Fruit fly (Drosophila melanogaster) whole organism, embryonic: ENCODE measurements around the gene RabX6.
A peak's percentile ranks its signal among the peaks of the same experiment; 100 is the strongest.

Experiments used
- CG10147 ChIP-seq: fragments of 200-800 bp; sonication (Bioruptor generic); optimal IDR thresholded peaks from 2 replicates; lab custom pipeline; 2019; ENCODE audit warnings: missing biosample characterization, mild to moderate bottlenecking, missing genetic modification characterization, moderate library complexity
- CG11456 ChIP-seq: fragments of 200-800 bp; sonication (Bioruptor generic); IDR thresholded peaks from 3 replicates; pipeline ENCODE4 v1.3.6; 2022; ENCODE audit warnings: missing biosample characterization, missing genetic modification characterization
- CG11504 ChIP-seq: fragments of 200-800 bp; sonication (Bioruptor generic); optimal IDR thresholded peaks from 3 replicates; lab custom pipeline; 2019; ENCODE audit warnings: missing biosample characterization, mild to moderate bottlenecking, missing genetic modification characterization, moderate library complexity
- CG12155 ChIP-seq: fragments of 200-800 bp; sonication (Bioruptor generic); optimal IDR thresholded peaks from 3 replicates; lab custom pipeline; 2016; ENCODE audit warnings: missing biosample characterization, missing genetic modification characterization
- CG12299 ChIP-seq: fragments of 200-800 bp; sonication (Bioruptor generic); optimal IDR thresholded peaks from 2 replicates; lab custom pipeline; 2018; ENCODE audit warnings: missing biosample characterization, mild to moderate bottlenecking, missing genetic modification characterization
- CG18599 ChIP-seq: fragments of 200-800 bp; sonication (Bioruptor generic); optimal IDR thresholded peaks from 3 replicates; lab custom pipeline; 2017; ENCODE audit warnings: missing biosample characterization, missing genetic modification characterization, mild to moderate bottlenecking, moderate library complexity, missing genetic modification reagents
- CG2202 ChIP-seq: fragments of 200-800 bp; sonication (Bioruptor generic); optimal IDR thresholded peaks from 2 replicates; lab custom pipeline; 2018; ENCODE audit warnings: missing biosample characterization, mild to moderate bottlenecking, missing genetic modification characterization
- CG31441 ChIP-seq: fragments of 200-800 bp; sonication (Bioruptor generic); IDR thresholded peaks from 2 replicates; pipeline ENCODE4 v1.3.6; 2022; ENCODE audit warnings: missing biosample characterization, missing genetic modification characterization
- CG4617 ChIP-seq: fragments of 200-800 bp; sonication (Bioruptor generic); optimal IDR thresholded peaks from 3 replicates; lab custom pipeline; 2016; ENCODE audit warnings: missing biosample characterization, missing genetic modification characterization, borderline replicate concordance
- CG4854 ChIP-seq: fragments of 200-800 bp; sonication (Bioruptor generic); optimal IDR thresholded peaks from 2 replicates; lab custom pipeline; 2016; ENCODE audit warnings: missing biosample characterization, missing genetic modification characterization, inconsistent platforms
- CG5245 ChIP-seq: fragments of 200-800 bp; sonication (Bioruptor generic); optimal IDR thresholded peaks from 3 replicates; lab custom pipeline; 2016; ENCODE audit warnings: missing biosample characterization, missing genetic modification characterization
- CG5953 ChIP-seq: fragments of 200-800 bp; sonication (Bioruptor generic); IDR thresholded peaks from 2 replicates; pipeline ENCODE4 v1.3.6; 2022; ENCODE audit warnings: missing biosample characterization, missing genetic modification characterization
- CG6689 ChIP-seq: fragments of 200-800 bp; sonication (Bioruptor generic); IDR thresholded peaks from 2 replicates; pipeline ENCODE4 v1.3.6; 2022; ENCODE audit warnings: missing biosample characterization, missing genetic modification characterization
- CG6791 ChIP-seq: fragments of 200-800 bp; sonication (Bioruptor generic); IDR thresholded peaks from 3 replicates; pipeline ENCODE4 v1.3.6; 2022; ENCODE audit warnings: missing biosample characterization, missing genetic modification characterization; ENCODE audit not compliant: partially characterized antibody
- CG7839 ChIP-seq: fragments of 200-800 bp; sonication (Bioruptor generic); optimal IDR thresholded peaks from 3 replicates; lab custom pipeline; 2018; ENCODE audit warnings: missing biosample characterization, mild to moderate bottlenecking, missing genetic modification characterization, moderate library complexity
- CG8089 ChIP-seq: fragments of 200-800 bp; sonication (Bioruptor generic); optimal IDR thresholded peaks from 3 replicates; lab custom pipeline; 2016; ENCODE audit warnings: missing biosample characterization, missing genetic modification characterization
- CG8478 ChIP-seq: fragments of >200 bp; optimal IDR thresholded peaks from 2 replicates; lab custom pipeline; 2018
- Deaf1 ChIP-seq: fragments of 200-800 bp; optimal IDR thresholded peaks from 3 replicates; lab custom pipeline; 2019; ENCODE audit warnings: missing biosample characterization, mild to moderate bottlenecking, missing genetic modification characterization, moderate library complexity
- Dip3 ChIP-seq: fragments of 200-800 bp; sonication (Bioruptor generic); optimal IDR thresholded peaks from 3 replicates; lab custom pipeline; 2016; ENCODE audit warnings: missing biosample characterization, missing genetic modification characterization
- Dll ChIP-seq: fragments of 200-800 bp; sonication (Bioruptor generic); IDR thresholded peaks from 4 replicates; pipeline ENCODE4 v1.3.6; 2022; ENCODE audit warnings: missing biosample characterization, missing genetic modification characterization; ENCODE audit not compliant: partially characterized antibody
- Dp ChIP-seq: fragments of 200-800 bp; sonication (Bioruptor generic); optimal IDR thresholded peaks from 2 replicates; lab custom pipeline; 2018; ENCODE audit warnings: missing biosample characterization, mild to moderate bottlenecking, missing genetic modification characterization, moderate library complexity
- Dref ChIP-seq: fragments of 200-800 bp; sonication (Bioruptor generic); IDR thresholded peaks from 2 replicates; pipeline ENCODE4 v1.3.6; 2022; ENCODE audit warnings: missing biosample characterization, missing genetic modification characterization
- Drgx ChIP-seq: fragments of 200-800 bp; sonication (Bioruptor generic); IDR thresholded peaks from 2 replicates; pipeline ENCODE4 v1.3.6; 2022; ENCODE audit warnings: missing biosample characterization, missing genetic modification characterization
- MBD-R2 ChIP-seq: fragments of 200-800 bp; sonication (Bioruptor generic); IDR thresholded peaks from 2 replicates; pipeline ENCODE4 v1.3.6; 2022; ENCODE audit warnings: missing biosample characterization, missing genetic modification characterization
- Nf-YA ChIP-seq: fragments of 200-800 bp; sonication (Bioruptor generic); IDR thresholded peaks from 2 replicates; pipeline ENCODE4 v1.3.6; 2022; ENCODE audit warnings: missing biosample characterization, missing genetic modification characterization
- Stat92E ChIP-seq, 3 experiments: fragments of >200 bp in 2 of 3; fragments of 200-800 bp in 1 of 3; sonication (Bioruptor generic) in 1 of 3; optimal IDR thresholded peaks; 2 replicates each; lab custom pipeline; 2017 to 2019; ENCODE audit warnings: missing biosample characterization in 3 of 3, missing genetic modification characterization in 3 of 3, mild to moderate bottlenecking in 1 of 3, moderate library complexity in 1 of 3
- Xrp1 ChIP-seq: fragments of 200-800 bp; sonication (Bioruptor generic); IDR thresholded peaks from 2 replicates; pipeline ENCODE4 v1.3.6; 2022; ENCODE audit warnings: missing biosample characterization, missing genetic modification characterization
- ap ChIP-seq: fragments of 200-800 bp; sonication (Bioruptor generic); IDR thresholded peaks from 2 replicates; pipeline ENCODE4 v1.3.6; 2022; ENCODE audit warnings: missing biosample characterization, missing genetic modification characterization
- ara ChIP-seq: fragments of 200-800 bp; sonication (Bioruptor generic); IDR thresholded peaks from 2 replicates; pipeline ENCODE4 v1.3.6; 2022; ENCODE audit warnings: missing biosample characterization, missing genetic modification characterization
- chm ChIP-seq: fragments of 200-800 bp; sonication (Bioruptor generic); IDR thresholded peaks from 2 replicates; pipeline ENCODE4 v1.3.6; 2022; ENCODE audit warnings: missing biosample characterization, missing genetic modification characterization
- dan ChIP-seq: fragments of 200-800 bp; sonication (Bioruptor generic); IDR thresholded peaks from 2 replicates; pipeline ENCODE4 v1.3.6; 2022; ENCODE audit warnings: missing biosample characterization, missing genetic modification characterization
- danr ChIP-seq: fragments of 200-800 bp; sonication (Bioruptor generic); IDR thresholded peaks from 2 replicates; pipeline ENCODE4 v1.3.6; 2022; ENCODE audit warnings: missing biosample characterization, missing genetic modification characterization
- dysf ChIP-seq: fragments of 200-800 bp; sonication (Bioruptor generic); IDR thresholded peaks from 3 replicates; pipeline ENCODE4 v1.3.6; 2022; ENCODE audit warnings: missing biosample characterization, missing genetic modification characterization
- esg ChIP-seq: fragments of 200-800 bp; sonication (Bioruptor generic); conservative IDR thresholded peaks from 2 replicates; pipeline ENCODE4 v1.3.6; 2022; ENCODE audit warnings: missing biosample characterization, missing genetic modification characterization
- gem ChIP-seq: fragments of 200-800 bp; sonication (Bioruptor generic); optimal IDR thresholded peaks from 2 replicates; lab custom pipeline; 2019; ENCODE audit warnings: missing biosample characterization, mild to moderate bottlenecking, missing genetic modification characterization, moderate library complexity
- her ChIP-seq: fragments of 200-800 bp; sonication (Bioruptor generic); optimal IDR thresholded peaks from 2 replicates; lab custom pipeline; 2016; ENCODE audit warnings: missing biosample characterization, missing genetic modification characterization
- hkb ChIP-seq, 2 experiments: fragments of 200-800 bp in 1 of 2; fragments of >200 bp in 1 of 2; sonication (Bioruptor generic) in 1 of 2; IDR thresholded peaks in 1 of 2; optimal IDR thresholded peaks in 1 of 2; 2 replicates each; pipeline versions ENCODE4 v1.3.6 to Lab custom; 2017 to 2022; ENCODE audit warnings: missing biosample characterization in 1 of 2, missing genetic modification characterization in 1 of 2
- lab ChIP-seq: fragments of 200-800 bp; sonication (Bioruptor generic); optimal IDR thresholded peaks from 3 replicates; lab custom pipeline; 2017; ENCODE audit warnings: missing biosample characterization, missing genetic modification characterization, mild to moderate bottlenecking, moderate library complexity, missing genetic modification reagents
- lbe ChIP-seq: fragments of 200-800 bp; sonication (Bioruptor generic); optimal IDR thresholded peaks from 2 replicates; lab custom pipeline; 2016; ENCODE audit warnings: missing biosample characterization, mild to moderate bottlenecking, missing genetic modification characterization
- luna ChIP-seq: fragments of 200-800 bp; sonication (Bioruptor generic); optimal IDR thresholded peaks from 2 replicates; lab custom pipeline; 2016; ENCODE audit warnings: missing biosample characterization, missing genetic modification characterization
- maf-S ChIP-seq: fragments of 200-800 bp; sonication (Bioruptor generic); optimal IDR thresholded peaks from 2 replicates; lab custom pipeline; 2016; ENCODE audit warnings: missing biosample characterization, missing genetic modification characterization
- mam ChIP-seq: fragments of 200-800 bp; sonication (Bioruptor generic); optimal IDR thresholded peaks from 3 replicates; lab custom pipeline; 2016; ENCODE audit warnings: missing biosample characterization, missing genetic modification characterization
- mirr ChIP-seq: fragments of 200-800 bp; sonication (Bioruptor generic); optimal IDR thresholded peaks from 3 replicates; lab custom pipeline; 2018; ENCODE audit warnings: missing biosample characterization, mild to moderate bottlenecking, missing genetic modification characterization
- onecut ChIP-seq: fragments of 200-800 bp; sonication (Bioruptor generic); IDR thresholded peaks from 2 replicates; pipeline ENCODE4 v1.3.6; 2022; ENCODE audit warnings: missing biosample characterization, missing genetic modification characterization
- org-1 ChIP-seq: fragments of 200-800 bp; sonication (Bioruptor generic); optimal IDR thresholded peaks from 2 replicates; lab custom pipeline; 2017; ENCODE audit warnings: missing biosample characterization, missing genetic modification characterization
- rib ChIP-seq: fragments of 200-800 bp; sonication (Bioruptor generic); IDR thresholded peaks from 2 replicates; pipeline ENCODE4 v1.3.6; 2022; ENCODE audit warnings: missing biosample characterization, missing genetic modification characterization
- tgo ChIP-seq: fragments of 200-800 bp; sonication (Bioruptor generic); IDR thresholded peaks from 3 replicates; pipeline ENCODE4 v1.3.6; 2022; ENCODE audit warnings: missing biosample characterization, missing genetic modification characterization
- tio ChIP-seq: fragments of 200-800 bp; sonication (Bioruptor generic); optimal IDR thresholded peaks from 2 replicates; lab custom pipeline; 2017; ENCODE audit warnings: missing biosample characterization, missing genetic modification characterization, inconsistent platforms
- tll ChIP-seq, 2 experiments: fragments of 200-800 bp in 1 of 2; fragments of >200 bp in 1 of 2; sonication (Bioruptor generic) in 1 of 2; optimal IDR thresholded peaks; 2 replicates each; lab custom pipeline; 2017 to 2019; ENCODE audit warnings: missing biosample characterization in 2 of 2, missing genetic modification characterization in 2 of 2, mild to moderate bottlenecking in 1 of 2, moderate library complexity in 1 of 2
- vvl ChIP-seq: fragments of 200-800 bp; sonication (Bioruptor generic); IDR thresholded peaks from 2 replicates; pipeline ENCODE4 v1.3.6; 2022; ENCODE audit warnings: missing biosample characterization, missing genetic modification characterization
- zen2 ChIP-seq: fragments of 200-800 bp; sonication (Bioruptor generic); IDR thresholded peaks from 3 replicates; pipeline ENCODE4 v1.3.6; 2022; ENCODE audit warnings: missing biosample characterization, missing genetic modification characterization; ENCODE audit not compliant: partially characterized antibody

The RabX6 gene

dm6 chr3L:722386-722785 is 32.1 kb downstream of the RabX6 start (continued):
- peak; percentile 57; the same call in 1 of the 2 replicates for TF ChIP-seq vvl (GFP tag; lab: Robert Waterston, UW)
- no peak for TF ChIP-seq Xrp1 (GFP tag; lab: Robert Waterston, UW)
- no peak for TF ChIP-seq Dref (GFP tag; lab: Robert Waterston, UW)
- no peak for TF ChIP-seq hkb (optimal IDR thresholded peaks at IDR 0.05; lab: Kevin White, UChicago)
- peak; percentile 41; the same call in 1 of the 2 replicates for TF ChIP-seq hkb (GFP tag; IDR thresholded peaks at IDR 0.05; lab: Robert Waterston, UW)
- TF ChIP-seq lbe (GFP tag; lab: Kevin White, UChicago) = no peak
- TF ChIP-seq CG8089 = no peak
- TF ChIP-seq mam (GFP tag; lab: Kevin White, UChicago) = peak; percentile 7
- no peak for TF ChIP-seq org-1 (GFP tag; lab: Kevin White, UChicago)
- 0 out of 2 replicates have a peak, but pooled peaks have one; percentile 20 for TF ChIP-seq ap (GFP tag; lab: Robert Waterston, UW)
- peak; percentile 33 for TF ChIP-seq CG18599 (GFP tag; lab: Kevin White, UChicago)
- no peak for TF ChIP-seq tll (GFP tag; optimal IDR thresholded peaks at IDR 0.05; lab: Kevin White, UChicago)
- no peak for TF ChIP-seq zen2 (GFP tag; lab: Robert Waterston, UW)
- no peak for TF ChIP-seq Dip3
- TF ChIP-seq MBD-R2 (GFP tag; lab: Robert Waterston, UW) = no peak
- peak; percentile 22; the same call in 1 of the 2 replicates for TF ChIP-seq esg (GFP tag; lab: Robert Waterston, UW)
- peak; percentile 28; the same call in 1 of the 2 replicates for TF ChIP-seq Nf-YA (GFP tag; lab: Robert Waterston, UW)
- TF ChIP-seq CG7839 (tag; lab: Kevin White, UChicago) = peak; percentile 8
- no peak for TF ChIP-seq CG4854 (GFP tag; lab: Kevin White, UChicago)
- no peak; the same call in 1 of the 2 replicates for TF ChIP-seq onecut (GFP tag; lab: Robert Waterston, UW)
- TF ChIP-seq CG31441 (GFP tag; lab: Robert Waterston, UW) = no peak
- 0 out of 3 replicates have a peak, but pooled peaks have one; percentile 31 for TF ChIP-seq CG11456
- 0 out of 2 replicates have a peak, but pooled peaks have one; percentile 33 for TF ChIP-seq CG6689 (GFP tag; lab: Robert Waterston, UW)
- TF ChIP-seq CG8478 = no peak
- TF ChIP-seq dysf = peak; percentile 62; the same call in 2 of the 3 replicates
- TF ChIP-seq tio = no peak
- TF ChIP-seq Deaf1 (tag; lab: Kevin White, UChicago) = no peak
- TF ChIP-seq Stat92E (GFP tag; optimal IDR thresholded peaks at IDR 0.05; lab: Kevin White, UChicago) = no peak
- no peak for TF ChIP-seq mirr (GFP tag; lab: Kevin White, UChicago)
- TF ChIP-seq CG12155 (GFP tag; lab: Kevin White, UChicago) = no peak
- TF ChIP-seq tgo = peak; percentile 55
- TF ChIP-seq CG6791 (GFP tag; lab: Robert Waterston, UW) = no peak
- no peak for TF ChIP-seq Dp
- TF ChIP-seq lab (GFP tag; lab: Kevin White, UChicago) = no peak
- no peak for TF ChIP-seq CG12299 (tag; lab: Kevin White, UChicago)
- no peak for TF ChIP-seq CG2202 (tag; lab: Kevin White, UChicago)
- TF ChIP-seq ara (GFP tag; lab: Robert Waterston, UW) = peak; percentile 20; the same call in 1 of the 2 replicates
- peak; percentile 87 for TF ChIP-seq Drgx (GFP tag; lab: Robert Waterston, UW)
- peak; percentile 39 for TF ChIP-seq CG11504
- no peak for TF ChIP-seq dan (GFP tag; lab: Robert Waterston, UW)
- no peak for TF ChIP-seq maf-S
- no peak for TF ChIP-seq rib
- no peak for TF ChIP-seq CG4617
- TF ChIP-seq Dll (GFP tag; lab: Robert Waterston, UW) = no peak
- no peak for TF ChIP-seq luna (GFP tag; lab: Kevin White, UChicago)
- peak; percentile 60 for TF ChIP-seq chm (GFP tag; lab: Robert Waterston, UW)
- TF ChIP-seq gem (tag; lab: Kevin White, UChicago) = peak; percentile 21
- TF ChIP-seq her = no peak
- no peak for TF ChIP-seq CG5245 (GFP tag; lab: Kevin White, UChicago)
- no peak for TF ChIP-seq danr (GFP tag; lab: Robert Waterston, UW)
- no peak for TF ChIP-seq CG5953
- TF ChIP-seq CG10147 (GFP tag; lab: Kevin White, UChicago) = no peak
